Fruit fly (Drosophila melanogaster) whole organism, embryonic: ENCODE results near the gene TotB.

ENCODE experiments used
- Atf6 ChIP-seq: fragments of 200-800 bp; sonication (Bioruptor generic); IDR thresholded peaks from 2 replicates; pipeline ENCODE4 v1.3.6; 2022; ENCODE audit warnings: missing biosample characterization, missing genetic modification characterization
- B-H1 ChIP-seq: fragments of 200-800 bp; sonication (Bioruptor generic); IDR thresholded peaks from 3 replicates; pipeline ENCODE4 v1.3.6; 2022; ENCODE audit warnings: missing biosample characterization, missing genetic modification characterization
- CG11504 ChIP-seq: fragments of 200-800 bp; sonication (Bioruptor generic); optimal IDR thresholded peaks from 3 replicates; lab custom pipeline; 2019; ENCODE audit warnings: missing biosample characterization, mild to moderate bottlenecking, missing genetic modification characterization, moderate library complexity
- CG12299 ChIP-seq: fragments of 200-800 bp; sonication (Bioruptor generic); optimal IDR thresholded peaks from 2 replicates; lab custom pipeline; 2018; ENCODE audit warnings: missing biosample characterization, mild to moderate bottlenecking, missing genetic modification characterization
- CG13424 ChIP-seq: fragments of 200-800 bp; sonication (Bioruptor generic); optimal IDR thresholded peaks from 2 replicates; lab custom pipeline; 2019; ENCODE audit warnings: missing biosample characterization, mild to moderate bottlenecking, missing genetic modification characterization, moderate library complexity
- CG17912 ChIP-seq: fragments of 200-800 bp; sonication (Bioruptor generic); optimal IDR thresholded peaks from 2 replicates; lab custom pipeline; 2018; ENCODE audit warnings: missing biosample characterization, mild to moderate bottlenecking, missing genetic modification characterization
- CG18619 ChIP-seq: fragments of 200-800 bp; sonication (Bioruptor generic); optimal IDR thresholded peaks from 3 replicates; lab custom pipeline; 2017; ENCODE audit warnings: missing biosample characterization, mild to moderate bottlenecking, missing genetic modification characterization
- CG2120 ChIP-seq: fragments of 200-800 bp; sonication (Bioruptor generic); optimal IDR thresholded peaks from 3 replicates; lab custom pipeline; 2016; ENCODE audit warnings: missing biosample characterization, missing genetic modification characterization
- CG2678 ChIP-seq: fragments of 200-800 bp; sonication (Bioruptor generic); optimal IDR thresholded peaks from 3 replicates; lab custom pipeline; 2019; ENCODE audit warnings: missing biosample characterization, mild to moderate bottlenecking, missing genetic modification characterization, moderate library complexity
- CG31224 ChIP-seq: fragments of 200-800 bp; sonication (Bioruptor generic); IDR thresholded peaks from 2 replicates; pipeline ENCODE4 v1.3.6; 2022; ENCODE audit warnings: missing biosample characterization, missing genetic modification characterization
- CG32767 ChIP-seq: fragments of 200-800 bp; sonication (Bioruptor generic); IDR thresholded peaks from 2 replicates; pipeline ENCODE4 v1.3.6; 2022; ENCODE audit warnings: missing biosample characterization, missing genetic modification characterization
- CG33213 ChIP-seq: fragments of 200-800 bp; sonication (Bioruptor generic); optimal IDR thresholded peaks from 3 replicates; lab custom pipeline; 2016; ENCODE audit warnings: missing biosample characterization, missing genetic modification characterization
- CG33557 ChIP-seq: fragments of 200-800 bp; sonication (Bioruptor generic); optimal IDR thresholded peaks from 2 replicates; lab custom pipeline; 2019; ENCODE audit warnings: missing biosample characterization, mild to moderate bottlenecking, missing genetic modification characterization, moderate library complexity
- CG34376 ChIP-seq: fragments of 200-800 bp; sonication (Bioruptor generic); optimal IDR thresholded peaks from 2 replicates; lab custom pipeline; 2018; ENCODE audit warnings: missing biosample characterization, mild to moderate bottlenecking, missing genetic modification characterization
- CG6272 ChIP-seq: fragments of 200-800 bp; sonication (Bioruptor generic); IDR thresholded peaks from 2 replicates; pipeline ENCODE4 v1.3.6; 2022; ENCODE audit warnings: missing biosample characterization, missing genetic modification characterization
- CG8478 ChIP-seq: fragments of >200 bp; optimal IDR thresholded peaks from 2 replicates; lab custom pipeline; 2018
- CG9797 ChIP-seq: fragments of 200-800 bp; sonication (Bioruptor generic); optimal IDR thresholded peaks from 3 replicates; lab custom pipeline; 2018; ENCODE audit warnings: missing biosample characterization, mild to moderate bottlenecking, missing genetic modification characterization
- CG9932 ChIP-seq: fragments of 200-800 bp; sonication (Bioruptor generic); IDR thresholded peaks from 2 replicates; pipeline ENCODE4 v1.3.6; 2022; ENCODE audit warnings: missing biosample characterization, missing genetic modification characterization
- CTCF ChIP-seq: fragments of 200-800 bp; sonication (Bioruptor generic); optimal IDR thresholded peaks from 2 replicates; lab custom pipeline; 2017; ENCODE audit warnings: missing biosample characterization, mild to moderate bottlenecking, missing genetic modification characterization, moderate library complexity
- Chrac-16 ChIP-seq: fragments of 200-800 bp; sonication (Bioruptor generic); optimal IDR thresholded peaks from 3 replicates; lab custom pipeline; 2016; ENCODE audit warnings: missing biosample characterization, missing genetic modification characterization
- Dip2 ChIP-seq: fragments of 200-800 bp; sonication (Bioruptor generic); IDR thresholded peaks from 2 replicates; pipeline ENCODE4 v1.3.6; 2022; ENCODE audit warnings: missing biosample characterization, missing genetic modification characterization
- E2f1 ChIP-seq: fragments of 200-800 bp; sonication (Bioruptor generic); IDR thresholded peaks from 2 replicates; pipeline ENCODE4 v1.3.6; 2022; ENCODE audit warnings: missing biosample characterization, missing genetic modification characterization
- Fer1 ChIP-seq: fragments of 200-800 bp; sonication (Bioruptor generic); optimal IDR thresholded peaks from 2 replicates; lab custom pipeline; 2017; ENCODE audit warnings: missing biosample characterization, mild to moderate bottlenecking, missing genetic modification characterization
- Hey ChIP-seq: fragments of 200-800 bp; sonication (Bioruptor generic); optimal IDR thresholded peaks from 3 replicates; lab custom pipeline; 2018; ENCODE audit warnings: missing biosample characterization, mild to moderate bottlenecking, missing genetic modification characterization
- Hr39 ChIP-seq: fragments of >200 bp; optimal IDR thresholded peaks from 2 replicates; lab custom pipeline; 2017
- Hsf ChIP-seq: fragments of 200-800 bp; sonication (Bioruptor generic); optimal IDR thresholded peaks from 3 replicates; lab custom pipeline; 2016; ENCODE audit warnings: missing biosample characterization, missing genetic modification characterization
- Nf-YC ChIP-seq: fragments of 200-800 bp; optimal IDR thresholded peaks from 3 replicates; lab custom pipeline; 2019; ENCODE audit warnings: missing biosample characterization, mild to moderate bottlenecking, missing genetic modification characterization, moderate library complexity
- Oli ChIP-seq: fragments of 200-800 bp; sonication (Bioruptor generic); optimal IDR thresholded peaks from 2 replicates; lab custom pipeline; 2018; ENCODE audit warnings: missing biosample characterization, mild to moderate bottlenecking, missing genetic modification characterization, moderate library complexity
- Poxn ChIP-seq: fragments of 200-800 bp; sonication (Bioruptor generic); IDR thresholded peaks from 2 replicates; pipeline ENCODE4 v1.3.6; 2022; ENCODE audit warnings: missing biosample characterization, missing genetic modification characterization
- Rx ChIP-seq: fragments of 200-800 bp; sonication (Bioruptor generic); IDR thresholded peaks from 2 replicates; pipeline ENCODE4 v1.3.6; 2022; ENCODE audit warnings: missing biosample characterization, missing genetic modification characterization
- Ssrp ChIP-seq: fragments of 200-800 bp; sonication (Bioruptor generic); optimal IDR thresholded peaks from 2 replicates; lab custom pipeline; 2018; ENCODE audit warnings: missing biosample characterization, mild to moderate bottlenecking, missing genetic modification characterization, moderate library complexity
- Trl ChIP-seq, 3 experiments: fragments of >200 bp in 2 of 3; fragments of 200-800 bp in 1 of 3; sonication (Bioruptor generic) in 1 of 3; optimal IDR thresholded peaks; 2 replicates in 1 of 3; 3 replicates in 2 of 3; lab custom pipeline; 2016 to 2017; ENCODE audit warnings: missing biosample characterization in 1 of 3, missing genetic modification characterization in 1 of 3
- abd-A ChIP-seq: fragments of 200-800 bp; sonication (Bioruptor generic); optimal IDR thresholded peaks from 3 replicates; lab custom pipeline; 2019; ENCODE audit warnings: missing biosample characterization, mild to moderate bottlenecking, missing genetic modification characterization, moderate library complexity
- bbx ChIP-seq: fragments of 200-800 bp; sonication (Bioruptor generic); IDR thresholded peaks from 2 replicates; pipeline ENCODE4 v1.3.6; 2022; ENCODE audit warnings: missing biosample characterization, missing genetic modification characterization; ENCODE audit not compliant: partially characterized antibody
- corto ChIP-seq: fragments of 200-800 bp; sonication (Bioruptor generic); optimal IDR thresholded peaks from 2 replicates; lab custom pipeline; 2016; ENCODE audit warnings: missing biosample characterization, mild to moderate bottlenecking, missing genetic modification characterization, moderate library complexity
- crp ChIP-seq, 2 experiments: fragments of 200-800 bp; sonication (Bioruptor generic); optimal IDR thresholded peaks; 2 replicates in 1 of 2; 3 replicates in 1 of 2; lab custom pipeline; 2017; ENCODE audit warnings: missing biosample characterization in 2 of 2, missing genetic modification characterization in 2 of 2, mild to moderate bottlenecking in 1 of 2, moderate library complexity in 1 of 2
- danr ChIP-seq: fragments of 200-800 bp; sonication (Bioruptor generic); IDR thresholded peaks from 2 replicates; pipeline ENCODE4 v1.3.6; 2022; ENCODE audit warnings: missing biosample characterization, missing genetic modification characterization
- disco-r ChIP-seq: fragments of 200-800 bp; sonication (Bioruptor generic); optimal IDR thresholded peaks from 2 replicates; lab custom pipeline; 2016; ENCODE audit warnings: missing biosample characterization, missing genetic modification characterization
- emc ChIP-seq: fragments of 200-800 bp; sonication (Bioruptor generic); optimal IDR thresholded peaks from 2 replicates; lab custom pipeline; 2016; ENCODE audit warnings: missing biosample characterization, missing genetic modification characterization
- ftz-f1 ChIP-seq: fragments of 200-800 bp; sonication (Bioruptor generic); optimal IDR thresholded peaks from 2 replicates; lab custom pipeline; 2016; ENCODE audit warnings: missing biosample characterization, missing genetic modification characterization
- gfzf ChIP-seq: fragments of 200-800 bp; sonication (Bioruptor generic); optimal IDR thresholded peaks from 2 replicates; lab custom pipeline; 2016; ENCODE audit warnings: missing biosample characterization, mild to moderate bottlenecking, missing genetic modification characterization, moderate library complexity
- gro ChIP-seq: fragments of 200-800 bp; sonication (Bioruptor generic); optimal IDR thresholded peaks from 2 replicates; lab custom pipeline; 2016; ENCODE audit warnings: missing biosample characterization, missing genetic modification characterization
- hbn ChIP-seq: fragments of 200-800 bp; sonication (Bioruptor generic); IDR thresholded peaks from 2 replicates; pipeline ENCODE4 v1.3.6; 2022; ENCODE audit warnings: missing biosample characterization, missing genetic modification characterization; ENCODE audit not compliant: partially characterized antibody
- inv ChIP-seq: fragments of 200-800 bp; sonication (Bioruptor generic); IDR thresholded peaks from 2 replicates; pipeline ENCODE4 v1.3.6; 2022; ENCODE audit warnings: missing biosample characterization, missing genetic modification characterization; ENCODE audit not compliant: partially characterized antibody
- lab ChIP-seq: fragments of 200-800 bp; sonication (Bioruptor generic); optimal IDR thresholded peaks from 3 replicates; lab custom pipeline; 2017; ENCODE audit warnings: missing biosample characterization, missing genetic modification characterization, mild to moderate bottlenecking, moderate library complexity, missing genetic modification reagents
- lilli ChIP-seq: fragments of 200-800 bp; sonication (Bioruptor generic); optimal IDR thresholded peaks from 3 replicates; lab custom pipeline; 2016; ENCODE audit warnings: missing biosample characterization, missing genetic modification characterization
- sd ChIP-seq: fragments of 200-800 bp; sonication (Bioruptor generic); optimal IDR thresholded peaks from 3 replicates; lab custom pipeline; 2018; ENCODE audit warnings: missing biosample characterization, mild to moderate bottlenecking, missing genetic modification characterization, moderate library complexity
- sens ChIP-seq: fragments of 200-800 bp; sonication (Bioruptor generic); peaks from one replicate; lab custom pipeline; 2016; ENCODE audit warnings: missing biosample characterization, missing genetic modification characterization
- shn ChIP-seq: fragments of 200-800 bp; sonication (Bioruptor generic); optimal IDR thresholded peaks from 3 replicates; lab custom pipeline; 2016; ENCODE audit warnings: missing biosample characterization, missing genetic modification characterization
- sug ChIP-seq: fragments of 200-800 bp; optimal IDR thresholded peaks from 2 replicates; lab custom pipeline; 2019; ENCODE audit warnings: missing biosample characterization, mild to moderate bottlenecking, missing genetic modification characterization, moderate library complexity
- tll ChIP-seq, 2 experiments: fragments of 200-800 bp in 1 of 2; fragments of >200 bp in 1 of 2; sonication (Bioruptor generic) in 1 of 2; optimal IDR thresholded peaks; 2 replicates each; lab custom pipeline; 2017 to 2019; ENCODE audit warnings: missing biosample characterization in 2 of 2, missing genetic modification characterization in 2 of 2, mild to moderate bottlenecking in 1 of 2, moderate library complexity in 1 of 2
- trh ChIP-seq: fragments of 200-800 bp; sonication (Bioruptor generic); optimal IDR thresholded peaks from 2 replicates; lab custom pipeline; 2016; ENCODE audit warnings: missing biosample characterization, missing genetic modification characterization
- ttk ChIP-seq: fragments of 200-800 bp; sonication (Bioruptor generic); IDR thresholded peaks from 2 replicates; pipeline ENCODE4 v2.1.2; 2022; ENCODE audit warnings: missing biosample characterization, missing genetic modification characterization

TotB gene

dm6 chr3R:20908641-20909040 is 34.9 kb downstream of the TotB start (continued):
- TF ChIP-seq bbx: peak; percentile 63
- TF ChIP-seq Atf6 (GFP tag; lab: Robert Waterston, UW): no peak
- no peak for TF ChIP-seq CG11504
- no peak for TF ChIP-seq Fer1
- TF ChIP-seq E2f1: no peak
- TF ChIP-seq ttk (GFP tag; lab: Robert Waterston, UW): no peak
- TF ChIP-seq sug: peak; percentile 29
- TF ChIP-seq CG33557 (GFP tag; lab: Kevin White, UChicago): no peak
- TF ChIP-seq CG8478 (lab: Kevin White, UChicago): peak; percentile 34
- no peak for TF ChIP-seq CG31224 (GFP tag; lab: Robert Waterston, UW)
- TF ChIP-seq danr (GFP tag; lab: Robert Waterston, UW): no peak
- TF ChIP-seq lab (GFP tag; lab: Kevin White, UChicago): no peak
- TF ChIP-seq Hr39 (lab: Kevin White, UChicago): no peak
- TF ChIP-seq CG17912: no peak
- TF ChIP-seq CTCF (GFP tag; lab: Kevin White, UChicago): peak; percentile 94
- peak; percentile 31; the same call in 1 of the 2 replicates for TF ChIP-seq inv (GFP tag; lab: Robert Waterston, UW)
- peak; percentile 16 for TF ChIP-seq sens (GFP tag; lab: Kevin White, UChicago)
- TF ChIP-seq CG13424 (tag; lab: Kevin White, UChicago): no peak
- no peak for TF ChIP-seq CG12299 (tag; lab: Kevin White, UChicago)
- no peak for TF ChIP-seq CG34376
- no peak for TF ChIP-seq Nf-YC (tag; lab: Kevin White, UChicago)
- TF ChIP-seq CG6272 (GFP tag; lab: Robert Waterston, UW): no peak
- TF ChIP-seq CG9797 (GFP tag; lab: Kevin White, UChicago): no peak
- TF ChIP-seq sd: peak; percentile 30
- TF ChIP-seq trh (GFP tag; lab: Kevin White, UChicago): no peak
- TF ChIP-seq Hsf (GFP tag; lab: Kevin White, UChicago): no peak
- TF ChIP-seq gro: no peak
- no peak for TF ChIP-seq gfzf
- TF ChIP-seq CG18619 (GFP tag; lab: Kevin White, UChicago): no peak
- peak; percentile 15 for TF ChIP-seq CG2120
- TF ChIP-seq lilli: no peak
- TF ChIP-seq ftz-f1 (GFP tag; lab: Kevin White, UChicago): no peak
- no peak for TF ChIP-seq B-H1 (GFP tag; lab: Robert Waterston, UW)
- no peak for TF ChIP-seq corto
- TF ChIP-seq Hey (tag; lab: Kevin White, UChicago): no peak
- TF ChIP-seq Poxn (GFP tag; lab: Robert Waterston, UW): no peak
- TF ChIP-seq Trl (optimal IDR thresholded peaks at IDR 0.05; lab: Kevin White, UChicago): no peak
- TF ChIP-seq Trl (GFP tag; optimal IDR thresholded peaks at IDR 0.05; lab: Kevin White, UChicago): no peak
- no peak for TF ChIP-seq Ssrp (tag; lab: Kevin White, UChicago)
- no peak for TF ChIP-seq Oli (tag; lab: Kevin White, UChicago)
- TF ChIP-seq hbn (GFP tag; lab: Robert Waterston, UW): no peak
- peak; percentile 18; the same call in 1 of the 2 replicates for TF ChIP-seq CG9932 (GFP tag; lab: Robert Waterston, UW)
- TF ChIP-seq tll (GFP tag; optimal IDR thresholded peaks at IDR 0.05; lab: Kevin White, UChicago): no peak
- peak; percentile 94 for TF ChIP-seq Dip2 (GFP tag; lab: Robert Waterston, UW)
- TF ChIP-seq Chrac-16 (GFP tag; lab: Kevin White, UChicago): no peak
- no peak for TF ChIP-seq crp (GFP tag; optimal IDR thresholded peaks at IDR 0.05; lab: Kevin White, UChicago)
- no peak for TF ChIP-seq disco-r
- no peak for TF ChIP-seq CG2678 (tag; lab: Kevin White, UChicago)
- TF ChIP-seq CG32767 (GFP tag; lab: Robert Waterston, UW): no peak
- no peak for TF ChIP-seq emc (GFP tag; lab: Kevin White, UChicago)
- TF ChIP-seq Rx (GFP tag; lab: Robert Waterston, UW): no peak
- TF ChIP-seq shn (GFP tag; lab: Kevin White, UChicago): no peak
- peak; percentile 56 for TF ChIP-seq abd-A (tag; lab: Kevin White, UChicago)
- peak; percentile 34 for TF ChIP-seq CG33213
